Worm (Caenorhabditis elegans) whole organism, young adult: Measurements from ENCODE around the gene kap-1.

Experiments
- C06A6.2 ChIP-seq: fragments of 200-800 bp; sonication (Bioruptor generic); conservative IDR thresholded peaks from 2 replicates; pipeline ENCODE4 v1.3.6; 2022; ENCODE audit warnings: missing genetic modification characterization, missing compliant biosample characterization
- C17E4.6 ChIP-seq: fragments of 200-800 bp; sonication (Bioruptor generic); IDR thresholded peaks from 2 replicates; pipeline ENCODE4 v1.3.6; 2022; ENCODE audit warnings: missing genetic modification reagents, missing genetic modification characterization, missing compliant biosample characterization
- F10E7.11 ChIP-seq: sonication (generic microtip); optimal IDR thresholded peaks from 2 replicates; lab custom pipeline; 2017; ENCODE audit warnings: mild to moderate bottlenecking, missing genetic modification characterization, moderate library complexity, missing compliant biosample characterization
- F37B4.10 ChIP-seq: fragments of 200-800 bp; sonication (Bioruptor generic); IDR thresholded peaks from 2 replicates; pipeline ENCODE4 v1.3.6; 2022; ENCODE audit warnings: missing genetic modification characterization, missing compliant biosample characterization
- F52B5.7 ChIP-seq: sonication (generic microtip); optimal IDR thresholded peaks from 2 replicates; lab custom pipeline; 2016; ENCODE audit warnings: mild to moderate bottlenecking, missing genetic modification characterization, missing compliant biosample characterization
- K11D2.4 ChIP-seq: fragments of 200-800 bp; sonication (Bioruptor generic); IDR thresholded peaks from 2 replicates; pipeline ENCODE4 v1.3.6; 2022; ENCODE audit warnings: missing genetic modification reagents, missing genetic modification characterization, missing compliant biosample characterization
- T07F8.4 ChIP-seq: sonication (generic microtip); optimal IDR thresholded peaks from 2 replicates; lab custom pipeline; 2016; ENCODE audit warnings: mild to moderate bottlenecking, missing genetic modification characterization, moderate library complexity, missing compliant biosample characterization
- Y56A3A.18 ChIP-seq: fragments of 200-800 bp; sonication (Bioruptor generic); IDR thresholded peaks from 2 replicates; pipeline ENCODE4 v1.3.6; 2022; ENCODE audit warnings: missing genetic modification reagents, missing genetic modification characterization, missing compliant biosample characterization
- akir-1 ChIP-seq: fragments of 200-800 bp; sonication (Bioruptor generic); optimal IDR thresholded peaks from 2 replicates; lab custom pipeline; 2018; ENCODE audit warnings: mild to moderate bottlenecking, missing genetic modification characterization, moderate library complexity, missing compliant biosample characterization
- aptf-2 ChIP-seq: fragments of 200-800 bp; sonication (Bioruptor generic); conservative IDR thresholded peaks from 2 replicates; pipeline ENCODE4 v1.3.6; 2022; ENCODE audit warnings: missing genetic modification reagents, missing genetic modification characterization, missing compliant biosample characterization
- cebp-2 ChIP-seq: fragments of 200-800 bp; sonication (Bioruptor generic); IDR thresholded peaks from 2 replicates; pipeline ENCODE4 v1.3.6; 2022; ENCODE audit warnings: missing genetic modification characterization, missing compliant biosample characterization
- ceh-27 ChIP-seq: fragments of 200-800 bp; sonication (Bioruptor generic); optimal IDR thresholded peaks from 2 replicates; lab custom pipeline; 2018; ENCODE audit warnings: mild to moderate bottlenecking, missing genetic modification characterization, moderate library complexity, missing compliant biosample characterization
- ceh-79 ChIP-seq: sonication (generic microtip); optimal IDR thresholded peaks from 2 replicates; lab custom pipeline; 2017; ENCODE audit warnings: mild to moderate bottlenecking, missing genetic modification characterization, missing compliant biosample characterization
- chd-7 ChIP-seq: sonication (generic microtip); optimal IDR thresholded peaks from 2 replicates; lab custom pipeline; 2016; ENCODE audit warnings: mild to moderate bottlenecking, missing genetic modification characterization, moderate library complexity, missing compliant biosample characterization
- dox-1 ChIP-seq: fragments of 200-800 bp; sonication (Bioruptor generic); IDR thresholded peaks from 2 replicates; pipeline ENCODE4 v1.3.6; 2022; ENCODE audit warnings: missing genetic modification reagents, missing genetic modification characterization, missing compliant biosample characterization
- egl-44 ChIP-seq: fragments of 200-800 bp; sonication (Bioruptor generic); IDR thresholded peaks from 2 replicates; pipeline ENCODE4 v1.3.6; 2022; ENCODE audit warnings: missing genetic modification reagents, missing genetic modification characterization, missing compliant biosample characterization
- lag-1 ChIP-seq: fragments of 200-800 bp; sonication (Bioruptor generic); IDR thresholded peaks from 2 replicates; pipeline ENCODE4 v1.3.6; 2022; ENCODE audit warnings: missing genetic modification reagents, missing genetic modification characterization, missing compliant biosample characterization
- lin-35 ChIP-seq, 3 experiments: fragments of 150-350 bp in 2 of 3; sonication (generic microtip) in 1 of 3; optimal IDR thresholded peaks; 2 replicates each; lab custom pipeline; 2014 to 2018; ENCODE audit warnings: missing biosample characterization in 3 of 3, missing genetic modification characterization in 3 of 3, missing genetic modification reagents in 3 of 3
- lin-40 ChIP-seq: sonication (generic microtip); optimal IDR thresholded peaks from 2 replicates; lab custom pipeline; 2016; ENCODE audit warnings: missing genetic modification characterization, mild to moderate bottlenecking, missing compliant biosample characterization, missing genotype, missing genetic modification reagents
- lsy-27 ChIP-seq: sonication (generic microtip); optimal IDR thresholded peaks from 2 replicates; lab custom pipeline; 2017; ENCODE audit warnings: missing genetic modification characterization, mild to moderate bottlenecking, missing compliant biosample characterization, antibody characterized with exemption, missing genotype, borderline replicate concordance; ENCODE audit not compliant: insufficient read depth
- madf-6 ChIP-seq: fragments of 200-800 bp; sonication (Bioruptor generic); IDR thresholded peaks from 2 replicates; pipeline ENCODE4 v1.3.6; 2022; ENCODE audit warnings: missing genetic modification reagents, missing genetic modification characterization, missing compliant biosample characterization
- madf-8 ChIP-seq: fragments of 200-800 bp; sonication (Bioruptor generic); conservative IDR thresholded peaks from 2 replicates; pipeline ENCODE4 v1.3.6; 2022; ENCODE audit warnings: missing genetic modification reagents, missing genetic modification characterization, missing compliant biosample characterization
- nhr-27 ChIP-seq: fragments of 200-800 bp; sonication (Bioruptor generic); optimal IDR thresholded peaks from 2 replicates; lab custom pipeline; 2018; ENCODE audit warnings: mild to moderate bottlenecking, missing genetic modification characterization, moderate library complexity, missing compliant biosample characterization
- nhr-80 ChIP-seq: sonication (generic microtip); optimal IDR thresholded peaks from 2 replicates; lab custom pipeline; 2016; ENCODE audit warnings: missing genetic modification characterization, missing compliant biosample characterization
- repo-1 ChIP-seq: sonication (generic microtip); optimal IDR thresholded peaks from 2 replicates; lab custom pipeline; 2017; ENCODE audit warnings: mild to moderate bottlenecking, missing genetic modification characterization, missing compliant biosample characterization
- snpc-1.1 ChIP-seq: sonication (generic microtip); optimal IDR thresholded peaks from 2 replicates; lab custom pipeline; 2017; ENCODE audit warnings: missing genetic modification characterization, mild to moderate bottlenecking, missing compliant biosample characterization, antibody characterized with exemption, moderate library complexity, missing genotype, missing genetic modification reagents; ENCODE audit not compliant: insufficient read depth
- snpc-1.3 ChIP-seq: sonication (generic microtip); optimal IDR thresholded peaks from 2 replicates; lab custom pipeline; 2017; ENCODE audit warnings: missing genetic modification characterization, mild to moderate bottlenecking, missing compliant biosample characterization, antibody characterized with exemption, moderate library complexity, missing genotype, missing genetic modification reagents; ENCODE audit not compliant: insufficient read depth
- snpc-3.4 ChIP-seq: sonication (generic microtip); optimal IDR thresholded peaks from 2 replicates; lab custom pipeline; 2017; ENCODE audit warnings: missing genetic modification characterization, mild to moderate bottlenecking, missing compliant biosample characterization, antibody characterized with exemption, moderate library complexity, missing genotype, missing genetic modification reagents
- tlf-1 ChIP-seq: fragments of 200-800 bp; sonication (Bioruptor generic); optimal IDR thresholded peaks from 2 replicates; lab custom pipeline; 2018; ENCODE audit warnings: mild to moderate bottlenecking, missing genetic modification characterization, missing compliant biosample characterization
- unc-130 ChIP-seq: sonication (generic microtip); optimal IDR thresholded peaks from 2 replicates; lab custom pipeline; 2016; ENCODE audit warnings: missing genetic modification reagents, missing genetic modification characterization, missing compliant biosample characterization
- unc-62 ChIP-seq: fragments of 150-350 bp; optimal IDR thresholded peaks from 2 replicates; lab custom pipeline; 2014; ENCODE audit warnings: missing biosample characterization, missing genetic modification reagents, missing genetic modification characterization
- zfh-2 ChIP-seq: fragments of 200-800 bp; sonication (Bioruptor generic); conservative IDR thresholded peaks from 2 replicates; pipeline ENCODE4 v1.3.6; 2022; ENCODE audit warnings: missing genetic modification reagents, missing genetic modification characterization, missing compliant biosample characterization
- ztf-25 ChIP-seq: fragments of 200-800 bp; sonication (Bioruptor generic); IDR thresholded peaks from 2 replicates; pipeline ENCODE4 v1.3.6; 2022; ENCODE audit warnings: missing genetic modification reagents, missing genetic modification characterization, missing compliant biosample characterization
- ztf-26 ChIP-seq: sonication (generic microtip); optimal IDR thresholded peaks from 2 replicates; lab custom pipeline; 2017; ENCODE audit warnings: missing genetic modification characterization, missing compliant biosample characterization

kap-1 gene

DNA sequence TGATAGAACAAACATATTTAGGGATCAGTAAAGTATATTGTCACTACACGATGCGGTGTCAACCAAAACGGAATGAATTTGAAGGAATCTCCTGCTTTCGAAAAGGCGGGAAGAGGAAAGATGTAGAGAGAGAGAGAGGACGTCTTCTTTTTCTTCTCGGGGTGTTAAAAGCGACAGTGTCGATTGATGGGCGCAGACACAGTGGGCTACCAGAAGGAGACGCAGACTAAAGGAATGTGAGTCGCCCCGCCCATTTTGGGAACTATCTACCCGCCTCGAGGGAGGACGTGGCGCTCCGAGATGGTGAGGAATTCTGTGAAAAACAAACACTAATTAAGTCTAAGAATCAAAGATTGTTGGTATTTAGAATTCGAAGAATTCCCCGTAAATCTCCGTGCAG, 39.2 kb upstream of the kap-1 start, which contains the start of the genes B0361.14 and B0361.9 (continued):
- no peak for TF ChIP-seq akir-1

ce11 chrIII:7300169-7300568, 38.5 kb upstream of the kap-1 start:
- TF ChIP-seq C06A6.2 (GFP tag; lab: Robert Waterston, UW): no peak
- TF ChIP-seq lin-40 (tag; lab: Kevin White, UChicago): peak; percentile 7
- no peak for TF ChIP-seq nhr-27 (tag; lab: Kevin White, UChicago)
- no peak for TF ChIP-seq ceh-79 (tag; lab: Kevin White, UChicago)
- no peak for TF ChIP-seq K11D2.4 (GFP tag; lab: Robert Waterston, UW)
- no peak for TF ChIP-seq tlf-1 (GFP tag; lab: Kevin White, UChicago)
- no peak for TF ChIP-seq C17E4.6 (GFP tag; lab: Robert Waterston, UW)
- peak; percentile 18 for TF ChIP-seq ztf-26 (tag; lab: Kevin White, UChicago)
- no peak for TF ChIP-seq chd-7 (tag; lab: Kevin White, UChicago)

DNA sequence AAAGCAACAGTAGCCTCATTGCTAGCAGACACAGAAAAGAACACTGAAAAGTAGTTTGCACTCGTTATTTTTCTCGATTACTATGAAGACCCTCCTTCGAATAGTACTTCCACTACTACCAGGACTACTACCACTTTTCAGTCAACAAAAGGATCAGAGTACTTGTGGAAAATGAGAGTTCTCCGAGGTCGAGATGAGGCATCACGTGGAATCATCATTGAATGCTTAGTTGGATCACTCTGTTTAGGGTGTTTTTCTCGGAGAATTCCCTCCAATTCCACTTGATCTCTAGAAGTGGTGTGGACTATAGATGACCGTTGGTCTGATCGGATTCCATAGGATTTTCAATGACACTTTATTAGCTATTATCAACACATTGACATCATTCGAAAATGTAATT, 37.9 kb upstream of the kap-1 start:
- TF ChIP-seq dox-1 (GFP tag; lab: Robert Waterston, UW) (no peak), ceh-27 (peak; percentile 69)
- TF ChIP-seq, all 124 proteins: peak for 1

DNA sequence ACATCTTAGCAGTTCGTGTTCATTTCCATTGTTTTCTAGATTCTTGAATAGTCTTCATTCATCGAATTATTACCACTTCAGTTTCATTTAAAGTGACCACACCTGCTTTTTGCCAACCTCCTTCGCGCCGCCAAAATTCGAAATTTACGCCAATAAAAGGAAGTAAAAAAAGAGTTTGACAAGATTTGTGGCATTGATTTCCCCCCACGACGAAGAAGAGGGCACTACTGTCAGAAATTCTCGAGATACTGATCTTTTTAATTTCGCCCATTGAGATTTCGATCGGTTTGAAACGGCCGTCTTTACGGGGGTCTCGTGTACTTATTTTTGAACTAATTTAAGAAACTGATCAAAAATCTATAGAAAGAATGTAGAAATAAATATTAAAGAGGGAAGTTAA, 37.0 kb upstream of the kap-1 start:
- no peak for TF ChIP-seq ztf-25 (GFP tag; lab: Robert Waterston, UW)
- TF ChIP-seq lsy-27 (tag; lab: Kevin White, UChicago): no peak
- TF ChIP-seq nhr-80 (tag; lab: Kevin White, UChicago): no peak
- no peak for TF ChIP-seq aptf-2
- no peak for TF ChIP-seq cebp-2 (GFP tag; lab: Robert Waterston, UW)
- TF ChIP-seq F10E7.11 (tag; lab: Kevin White, UChicago): no peak
- TF ChIP-seq unc-62 (GFP tag; lab: Kevin White, UChicago): no peak
- no peak for TF ChIP-seq chd-7 (tag; lab: Kevin White, UChicago)
- no peak for TF ChIP-seq lag-1 (GFP tag; lab: Robert Waterston, UW)
- no peak for TF ChIP-seq zfh-2 (GFP tag; lab: Robert Waterston, UW)
- TF ChIP-seq repo-1 (tag; lab: Kevin White, UChicago): no peak
- no peak for TF ChIP-seq K11D2.4 (GFP tag; lab: Robert Waterston, UW)

DNA sequence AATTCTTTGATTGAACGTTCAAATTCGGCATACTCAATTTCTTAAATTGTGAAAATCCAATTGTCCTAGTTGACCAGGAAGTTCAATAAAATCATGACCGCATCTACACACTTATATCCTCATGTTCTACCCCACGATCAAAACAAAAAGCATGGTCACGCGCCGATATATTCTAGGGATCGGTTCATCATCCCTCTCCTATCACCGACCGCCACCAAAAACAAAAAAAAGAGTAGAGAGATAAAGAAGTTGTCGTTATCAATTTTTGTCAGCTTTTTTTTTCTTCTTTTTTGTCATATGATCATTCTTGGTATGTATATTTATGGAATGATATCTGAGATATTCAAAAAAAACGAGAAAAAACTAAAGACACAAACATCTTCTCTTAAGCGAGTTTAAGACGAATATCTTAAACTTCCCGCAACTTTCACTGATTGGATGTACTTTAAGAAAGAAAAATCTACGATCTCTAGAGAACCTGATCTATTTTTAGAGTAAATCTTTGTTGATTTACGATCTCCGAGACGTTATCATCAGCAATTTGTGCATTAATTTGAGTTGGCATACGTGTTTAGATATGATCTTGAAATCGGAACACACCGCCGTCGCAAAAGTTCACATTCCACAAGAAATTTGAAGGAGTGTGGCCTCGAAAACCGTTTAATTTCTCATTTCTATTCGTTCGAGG, 33.5 kb upstream of the kap-1 start:
- no peak for TF ChIP-seq F52B5.7 (tag; lab: Kevin White, UChicago)
- TF ChIP-seq ztf-26 (tag; lab: Kevin White, UChicago): peak; percentile 74
- TF ChIP-seq lin-40 (tag; lab: Kevin White, UChicago): peak; percentile 14
- TF ChIP-seq K11D2.4 (GFP tag; lab: Robert Waterston, UW): peak; percentile 47; the same call in 1 of the 2 replicates
- no peak for TF ChIP-seq madf-8 (GFP tag; lab: Robert Waterston, UW)

DNA sequence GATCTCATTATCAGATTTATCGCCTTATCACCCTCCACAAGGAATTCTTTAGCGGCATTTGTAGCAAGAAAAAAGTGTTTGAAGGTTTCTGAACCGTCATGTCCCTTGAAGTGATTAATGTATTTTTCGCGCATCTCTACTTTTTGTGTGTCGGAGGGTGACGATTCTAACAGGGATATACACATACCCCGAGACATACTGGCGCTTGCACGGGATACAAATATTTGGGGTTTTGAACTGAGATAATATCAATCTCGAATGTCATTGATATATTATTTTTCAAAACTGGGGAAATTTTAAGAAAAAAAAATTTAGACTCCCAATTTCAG, 33.0 kb upstream of the kap-1 start:
- TF ChIP-seq C17E4.6 (GFP tag; lab: Robert Waterston, UW): no peak
- TF ChIP-seq Y56A3A.18 (GFP tag; lab: Robert Waterston, UW): no peak
- no peak for TF ChIP-seq snpc-1.1 (tag; lab: Kevin White, UChicago)
- TF ChIP-seq unc-62 (GFP tag; lab: Kevin White, UChicago): no peak
- TF ChIP-seq snpc-1.3: no peak
- no peak for TF ChIP-seq madf-6
- no peak for TF ChIP-seq snpc-3.4 (tag; lab: Kevin White, UChicago)
- TF ChIP-seq F37B4.10 (GFP tag; lab: Robert Waterston, UW): no peak
- TF ChIP-seq unc-130 (GFP tag; lab: Kevin White, UChicago): no peak
- TF ChIP-seq T07F8.4 (tag; lab: Kevin White, UChicago): no peak
- TF ChIP-seq lin-35 (GFP tag; optimal IDR thresholded peaks at IDR 0.05; lab: Kevin White, UChicago): no peak
- no peak for TF ChIP-seq egl-44
